Worm (Caenorhabditis elegans): ENCODE measurements around the gene glt-3.

DNA sequence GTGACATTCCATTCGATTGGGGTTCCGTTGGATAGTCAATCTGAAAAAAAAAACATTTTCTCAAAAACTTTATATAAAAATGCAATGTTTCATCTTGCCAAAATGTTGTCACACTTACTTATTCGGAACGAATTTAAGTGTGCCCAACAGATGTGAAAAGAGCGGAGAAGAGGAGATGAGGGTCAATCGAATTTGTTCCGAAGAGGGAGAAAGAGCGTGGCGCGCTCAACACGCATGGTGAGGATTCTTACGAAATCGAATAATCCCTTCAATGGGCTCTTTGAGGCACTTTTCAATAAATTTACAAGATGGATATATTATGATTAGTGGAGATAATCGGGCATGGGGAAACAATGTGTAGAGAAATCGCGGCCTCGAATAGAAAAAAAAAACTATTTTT lies 40.8 kb downstream of the glt-3 start:
- no peak for TF ChIP-seq unc-130 (GFP tag; optimal IDR thresholded peaks at IDR 0.05)
- no peak for TF ChIP-seq snpc-4 (GFP tag; optimal IDR thresholded peaks at IDR 0.05)
- TF ChIP-seq snpc-4 (tag; optimal IDR thresholded peaks at IDR 0.05): no peak
- TF ChIP-seq cebp-2 (GFP tag; IDR thresholded peaks at IDR 0.05): no peak
- no peak for TF ChIP-seq ztf-6 (GFP tag; IDR thresholded peaks at IDR 0.05)
- no peak for TF ChIP-seq B0336.3 (GFP tag; IDR thresholded peaks at IDR 0.05)
- no peak for TF ChIP-seq dpl-1 (GFP tag; optimal IDR thresholded peaks at IDR 0.05)
- no peak for TF ChIP-seq akir-1 (GFP tag; optimal IDR thresholded peaks at IDR 0.05)
- TF ChIP-seq ztf-18 (tag; optimal IDR thresholded peaks at IDR 0.05): no peak
- no peak for TF ChIP-seq ceh-79 (tag; optimal IDR thresholded peaks at IDR 0.05)
- TF ChIP-seq ceh-100 (GFP tag; IDR thresholded peaks at IDR 0.05): no peak
- TF ChIP-seq ceh-58 (GFP tag; IDR thresholded peaks at IDR 0.05): no peak
- no peak for TF ChIP-seq B0019.2 (GFP tag; conservative IDR thresholded peaks at IDR 0.05)
- no peak for TF ChIP-seq sea-2 (GFP tag; IDR thresholded peaks at IDR 0.05)
